Worm (Caenorhabditis elegans): ENCODE results near the gene F47D12.9.

The F47D12.9 gene

ce11 chrIII:6278301-6278827 lies 24.8 kb downstream of the F47D12.9 start, which contains the start of gene C18F10.7:
C18F10.7 (minus strand) TSS chrIII:6278351.
- no peak for TF ChIP-seq unc-62 (GFP tag; optimal IDR thresholded peaks at IDR 0.05)

ce11 chrIII:6272868-6273267 lies 30.3 kb downstream of the F47D12.9 start, which contains the start of gene C18F10.2:
C18F10.2 (plus strand) TSS chrIII:6273168.
- TF ChIP-seq unc-62 (GFP tag; optimal IDR thresholded peaks at IDR 0.05): no peak

ce11 chrIII:6270277-6270676 lies 32.9 kb downstream of the F47D12.9 start, which contains the start of gene srg-3:
srg-3 (minus strand) TSS chrIII:6270377.
- no peak for TF ChIP-seq unc-62 (GFP tag; optimal IDR thresholded peaks at IDR 0.05)

ce11 chrIII:6268061-6268460 lies 35.1 kb downstream of the F47D12.9 start, which contains the start of gene srg-7:
srg-7 (minus strand) TSS chrIII:6268161.
- no peak for TF ChIP-seq unc-62 (GFP tag; optimal IDR thresholded peaks at IDR 0.05)

ce11 chrIII:6265911-6266310 lies 37.3 kb downstream of the F47D12.9 start, which contains the start of gene srg-6:
srg-6 (minus strand) TSS chrIII:6266011.
- no peak for TF ChIP-seq unc-62 (GFP tag; optimal IDR thresholded peaks at IDR 0.05)

ce11 chrIII:6264447-6264846 lies 38.7 kb downstream of the F47D12.9 start, which contains the start of gene srg-5:
srg-5 (minus strand) TSS chrIII:6264547.
- TF ChIP-seq unc-62 (GFP tag; optimal IDR thresholded peaks at IDR 0.05): no peak

- TF ChIP-seq unc-62 (GFP tag; optimal IDR thresholded peaks at IDR 0.05): no peak
These were observed 41.2 kb downstream of the F47D12.9 start, which contains the start of gene srg-4 for ce11 chrIII:6261985-6262384. srg-4 (minus strand) TSS chrIII:6262085.

- no peak for TF ChIP-seq unc-62 (GFP tag; optimal IDR thresholded peaks at IDR 0.05)
These were observed 43.1 kb downstream of the F47D12.9 start, which contains the start of gene srg-2 for ce11 chrIII:6260115-6260514. srg-2 (minus strand) TSS chrIII:6260215.

ce11 chrIII:6258262-6258661 lies 44.9 kb downstream of the F47D12.9 start, which contains the start of gene srg-1:
srg-1 (minus strand) TSS chrIII:6258362.
- TF ChIP-seq unc-62 (GFP tag; optimal IDR thresholded peaks at IDR 0.05): no peak

- TF ChIP-seq unc-62 (GFP tag; optimal IDR thresholded peaks at IDR 0.05): no peak
These were observed 46.5 kb downstream of the F47D12.9 start, which contains the start of gene srg-9 for ce11 chrIII:6256675-6257074. srg-9 (minus strand) TSS chrIII:6256775.

ce11 chrIII:6254737-6255136 lies 48.4 kb downstream of the F47D12.9 start, which contains the start of gene srg-8:
srg-8 (minus strand) TSS chrIII:6254837.
- no peak for TF ChIP-seq unc-62 (GFP tag; optimal IDR thresholded peaks at IDR 0.05)

- TF ChIP-seq unc-62 (GFP tag; optimal IDR thresholded peaks at IDR 0.05): no peak
These were observed 51.7 kb downstream of the F47D12.9 start, which contains the start of gene amdh-1 for ce11 chrIII:6251511-6251910. amdh-1 (plus strand) TSS chrIII:6251811.

All from whole organism, dauer.